Fruit fly (Drosophila melanogaster) whole organism, adult: ENCODE measurements around the gene Jwa.

ENCODE experiments used
- CG11617 ChIP-seq: fragments of 200-800 bp; sonication (Bioruptor generic); optimal IDR thresholded peaks from 2 replicates; lab custom pipeline; 2017; ENCODE audit warnings: mild to moderate bottlenecking, missing biosample characterization, missing genetic modification reagents, missing genetic modification characterization
- CG12768 ChIP-seq: fragments of 200-800 bp; sonication (Bioruptor generic); optimal IDR thresholded peaks from 2 replicates; lab custom pipeline; 2017; ENCODE audit warnings: missing biosample characterization, missing genetic modification characterization, mild to moderate bottlenecking, moderate library complexity, missing genetic modification reagents
- CG14711 ChIP-seq: fragments of 200-800 bp; sonication (Bioruptor generic); optimal IDR thresholded peaks from 2 replicates; lab custom pipeline; 2018; ENCODE audit warnings: missing biosample characterization, mild to moderate bottlenecking, missing genetic modification characterization, moderate library complexity
- CG1620 ChIP-seq: fragments of 200-800 bp; sonication (Bioruptor generic); optimal IDR thresholded peaks from 2 replicates; lab custom pipeline; 2016; ENCODE audit warnings: missing biosample characterization, missing genetic modification characterization
- CG33017 ChIP-seq: fragments of 200-800 bp; sonication (Bioruptor generic); optimal IDR thresholded peaks from 2 replicates; lab custom pipeline; 2018; ENCODE audit warnings: missing biosample characterization, mild to moderate bottlenecking, missing genetic modification characterization, moderate library complexity
- CG5204 ChIP-seq: fragments of 200-800 bp; sonication (Bioruptor generic); optimal IDR thresholded peaks from 2 replicates; lab custom pipeline; 2016; ENCODE audit warnings: missing biosample characterization, missing genetic modification characterization
- CG7045 ChIP-seq: fragments of 200-800 bp; sonication (Bioruptor generic); optimal IDR thresholded peaks from 2 replicates; lab custom pipeline; 2017; ENCODE audit warnings: missing biosample characterization, mild to moderate bottlenecking, missing genetic modification characterization
- CG7101 ChIP-seq: fragments of 200-800 bp; sonication (Bioruptor generic); optimal IDR thresholded peaks from 2 replicates; lab custom pipeline; 2018; ENCODE audit warnings: missing biosample characterization, mild to moderate bottlenecking, missing genetic modification characterization, moderate library complexity
- Clk ChIP-seq: fragments of 200-800 bp; sonication (Bioruptor generic); optimal IDR thresholded peaks from 2 replicates; lab custom pipeline; 2017; ENCODE audit warnings: missing biosample characterization, missing genetic modification characterization
- Crg-1 ChIP-seq: fragments of 200-800 bp; sonication (Bioruptor generic); optimal IDR thresholded peaks from 2 replicates; lab custom pipeline; 2016; ENCODE audit warnings: missing biosample characterization, missing genetic modification characterization
- Hr96 ChIP-seq: fragments of 200-800 bp; sonication (Bioruptor generic); optimal IDR thresholded peaks from 2 replicates; lab custom pipeline; 2016; ENCODE audit warnings: missing biosample characterization, missing genetic modification characterization
- Mnt ChIP-seq: fragments of 200-800 bp; sonication (Bioruptor generic); optimal IDR thresholded peaks from 2 replicates; lab custom pipeline; 2016; ENCODE audit warnings: missing biosample characterization, mild to moderate bottlenecking, missing genetic modification characterization
- bab1 ChIP-seq: fragments of 200-800 bp; sonication (Bioruptor generic); optimal IDR thresholded peaks from 3 replicates; lab custom pipeline; 2019; ENCODE audit warnings: missing biosample characterization, mild to moderate bottlenecking, missing genetic modification characterization, moderate library complexity
- cic ChIP-seq: fragments of 200-800 bp; sonication (Bioruptor generic); optimal IDR thresholded peaks from 2 replicates; lab custom pipeline; 2017; ENCODE audit warnings: missing biosample characterization, mild to moderate bottlenecking, missing genetic modification characterization, moderate library complexity
- cnc ChIP-seq, 2 experiments: fragments of >200 bp; optimal IDR thresholded peaks; 2 replicates each; lab custom pipeline; 2017
- kay ChIP-seq: fragments of 200-800 bp; sonication (Bioruptor generic); peaks from one replicate; lab custom pipeline; 2016; ENCODE audit warnings: missing biosample characterization, missing genetic modification characterization, borderline replicate concordance
- ovo ChIP-seq: fragments of 200-800 bp; sonication (Bioruptor generic); optimal IDR thresholded peaks from 2 replicates; lab custom pipeline; 2016; ENCODE audit warnings: missing biosample characterization, missing genetic modification characterization
- pad ChIP-seq: fragments of 200-800 bp; sonication (Bioruptor generic); optimal IDR thresholded peaks from 3 replicates; lab custom pipeline; 2017; ENCODE audit warnings: missing biosample characterization, missing genetic modification characterization, mild to moderate bottlenecking, moderate library complexity, missing genetic modification reagents
- tj ChIP-seq: fragments of 200-800 bp; sonication (Bioruptor generic); optimal IDR thresholded peaks from 3 replicates; lab custom pipeline; 2017; ENCODE audit warnings: missing biosample characterization, mild to moderate bottlenecking, missing genetic modification characterization, moderate library complexity
- toe ChIP-seq: fragments of 200-800 bp; sonication (Bioruptor generic); optimal IDR thresholded peaks from 2 replicates; lab custom pipeline; 2016; ENCODE audit warnings: missing biosample characterization, missing genetic modification characterization

The Jwa gene

DNA sequence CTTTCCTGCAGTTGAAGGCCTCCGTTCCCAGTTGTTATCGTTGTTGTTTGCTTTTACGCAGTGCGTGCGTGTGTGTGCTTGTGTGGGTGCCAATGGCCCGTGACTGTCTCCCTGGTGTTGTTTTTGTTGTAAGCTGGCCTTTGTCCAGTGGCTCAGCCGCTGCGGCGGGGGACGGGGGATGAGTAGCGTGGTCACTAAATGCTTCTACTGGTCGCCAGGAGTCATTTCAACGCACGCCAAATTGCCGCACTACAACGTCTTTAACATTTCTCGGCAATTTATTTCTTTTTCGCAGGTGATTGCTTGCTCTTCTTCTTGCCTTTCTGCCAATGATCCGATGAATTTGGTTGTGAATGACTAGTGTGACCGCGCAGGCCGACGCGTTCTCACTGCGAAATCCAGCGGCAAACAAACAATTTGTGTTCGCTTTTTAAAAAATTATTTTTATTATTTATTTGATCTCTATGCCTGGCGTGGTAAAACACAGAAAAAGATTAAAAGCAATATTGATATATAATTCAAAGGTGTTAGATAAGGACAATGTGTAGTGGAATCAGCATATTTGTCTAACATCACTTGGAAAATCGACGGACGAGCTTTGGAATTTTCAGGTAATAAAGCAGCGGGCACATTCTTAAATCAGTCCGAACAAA is 2.9 kb upstream of the Jwa start, which contains the start of the genes Faf2 and Grip71:
Gene Faf2, minus strand, starts transcription at position 450 of the 653 bp plus-strand sequence.
Gene Grip71, plus strand, starts transcription at position 608 of the 653 bp plus-strand sequence.
- TF ChIP-seq kay = no peak
- peak; percentile 72 for TF ChIP-seq ovo (GFP tag; lab: Kevin White, UChicago)
- TF ChIP-seq Mnt (GFP tag; lab: Kevin White, UChicago) = peak; percentile 61
- peak; percentile 52 for TF ChIP-seq Clk (GFP tag; lab: Kevin White, UChicago)
- TF ChIP-seq tj = peak; percentile 47
- peak; percentile 71 for TF ChIP-seq CG11617
- peak; percentile 51 for TF ChIP-seq Crg-1
- TF ChIP-seq CG14711 (tag; lab: Kevin White, UChicago) = peak; percentile 75
- TF ChIP-seq CG12768 (GFP tag; lab: Kevin White, UChicago) = peak; percentile 68
- TF ChIP-seq pad (GFP tag; lab: Kevin White, UChicago) = peak; percentile 55
- TF ChIP-seq CG5204 = peak; percentile 83
- TF ChIP-seq CG1620 (GFP tag; lab: Kevin White, UChicago) = peak; percentile 86
- TF ChIP-seq CG7045 (GFP tag; lab: Kevin White, UChicago) = peak; percentile 79
- peak; percentile 82 for TF ChIP-seq bab1 (GFP tag; lab: Kevin White, UChicago)
- TF ChIP-seq cic = no peak
- TF ChIP-seq Hr96 (GFP tag; lab: Kevin White, UChicago) = peak; percentile 81
- TF ChIP-seq CG33017 = peak; percentile 76
- peak; percentile 91 for TF ChIP-seq toe (GFP tag; lab: Kevin White, UChicago)
- TF ChIP-seq cnc (optimal IDR thresholded peaks at IDR 0.05; lab: Kevin White, UChicago) = no peak
- peak; percentile 83 for TF ChIP-seq CG7101 (tag; lab: Kevin White, UChicago)

- TF ChIP-seq CG11617 (no peak), cic (peak; percentile 17)
Measured at dm6 chr2L:18707844-18708238, 2.3 kb upstream of the Jwa start.

DNA sequence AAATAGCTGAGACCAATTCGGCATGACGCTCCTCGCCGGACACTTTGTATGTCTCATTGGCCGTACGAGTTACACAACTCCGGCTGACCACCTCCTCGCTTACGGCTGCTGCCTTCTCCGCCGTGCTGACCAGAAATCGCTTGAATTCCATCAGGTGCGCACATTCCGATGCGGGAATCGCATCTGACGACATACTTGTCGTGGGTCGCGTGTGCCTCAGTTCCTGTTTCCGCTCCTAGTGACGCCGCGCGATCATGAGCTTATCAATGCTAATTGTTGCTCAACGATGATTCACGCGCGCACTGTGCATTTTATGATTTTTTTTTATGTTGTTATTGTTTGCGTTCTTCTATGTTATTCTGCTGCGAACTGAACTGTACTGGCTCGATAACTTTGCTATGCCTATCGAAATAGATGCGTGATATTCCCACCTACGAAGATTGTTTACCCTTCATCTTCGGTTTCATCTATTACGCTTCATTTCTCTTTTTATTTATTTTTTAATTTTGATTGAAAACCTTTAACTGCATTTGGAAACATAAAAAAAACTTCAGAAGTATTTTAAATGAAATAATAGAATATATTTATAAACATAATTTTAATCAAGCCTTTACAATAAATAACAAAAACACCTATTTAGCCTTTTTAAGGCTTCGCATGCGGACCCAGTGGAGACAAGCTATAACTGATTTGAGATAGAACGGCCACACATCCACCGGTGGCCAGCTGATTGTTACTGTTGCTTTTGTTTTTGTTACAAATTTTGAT is 2.6 kb downstream of the Jwa start, which contains the start of the genes CG10376 and CG10343:
Gene CG10376, minus strand, starts transcription at position 385 of the 768 bp plus-strand sequence.
Gene CG10343, plus strand, starts transcription at position 753 of the 768 bp plus-strand sequence.
- TF ChIP-seq Mnt (GFP tag; lab: Kevin White, UChicago) = peak; percentile 52
- TF ChIP-seq CG7045 (GFP tag; lab: Kevin White, UChicago) = peak; percentile 89
- no peak for TF ChIP-seq Hr96 (GFP tag; lab: Kevin White, UChicago)
- TF ChIP-seq CG11617 = peak; percentile 89
- peak; percentile 83 for TF ChIP-seq bab1 (GFP tag; lab: Kevin White, UChicago)
- TF ChIP-seq Clk (GFP tag; lab: Kevin White, UChicago) = peak; percentile 61
- no peak for TF ChIP-seq toe (GFP tag; lab: Kevin White, UChicago)
- no peak for TF ChIP-seq cnc (optimal IDR thresholded peaks at IDR 0.05; lab: Kevin White, UChicago)
- peak; percentile 48 for TF ChIP-seq cic
- peak; percentile 85 for TF ChIP-seq CG33017
- TF ChIP-seq CG5204 = no peak
- TF ChIP-seq Crg-1 = peak; percentile 70
- TF ChIP-seq ovo (GFP tag; lab: Kevin White, UChicago) = peak; percentile 69
- peak; percentile 91 for TF ChIP-seq CG7101 (tag; lab: Kevin White, UChicago)
- peak; percentile 84 for TF ChIP-seq CG12768 (GFP tag; lab: Kevin White, UChicago)
- TF ChIP-seq tj = peak; percentile 70
- peak; percentile 64 for TF ChIP-seq CG1620 (GFP tag; lab: Kevin White, UChicago)
- TF ChIP-seq pad (GFP tag; lab: Kevin White, UChicago) = peak; percentile 74
- no peak for TF ChIP-seq kay
- peak; percentile 76 for TF ChIP-seq CG14711 (tag; lab: Kevin White, UChicago)

DNA sequence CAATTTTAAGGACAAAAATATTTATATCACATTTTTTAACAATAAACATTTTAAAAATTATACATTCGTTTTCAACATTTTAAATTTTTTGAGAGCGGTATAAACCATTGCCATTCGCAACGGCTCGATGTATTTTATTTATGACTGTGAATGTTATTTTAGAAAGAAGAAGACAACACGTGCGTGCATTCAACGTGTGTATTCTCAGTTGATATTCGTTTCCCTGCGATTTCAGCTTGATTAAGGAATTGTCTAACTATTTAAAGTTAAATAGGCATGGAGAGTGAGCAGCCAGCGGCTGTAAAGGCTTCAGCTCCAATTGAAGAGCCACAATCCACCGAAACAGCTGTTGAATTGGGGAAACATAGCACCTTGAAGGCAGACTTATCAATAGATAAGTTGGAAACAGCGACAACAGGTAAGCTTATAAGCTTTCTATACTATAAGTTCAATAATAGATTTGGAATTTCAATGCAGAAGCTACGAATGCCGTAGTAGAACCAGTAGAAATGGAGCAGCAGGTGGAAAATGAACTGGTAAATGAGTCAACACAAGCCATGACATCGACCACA is 6.9 kb downstream of the Jwa start, which contains the start of gene CG10341:
Gene CG10341, plus strand, starts transcription at position 156 of the 572 bp plus-strand sequence.
- no peak for TF ChIP-seq pad (GFP tag; lab: Kevin White, UChicago)
- no peak for TF ChIP-seq CG1620 (GFP tag; lab: Kevin White, UChicago)
- TF ChIP-seq CG5204 = no peak
- no peak for TF ChIP-seq Crg-1
- TF ChIP-seq tj = no peak
- TF ChIP-seq CG7045 (GFP tag; lab: Kevin White, UChicago) = no peak
- no peak for TF ChIP-seq cnc (optimal IDR thresholded peaks at IDR 0.05; lab: Kevin White, UChicago)
- peak; percentile 38 for TF ChIP-seq bab1 (GFP tag; lab: Kevin White, UChicago)
- TF ChIP-seq cic = no peak
- peak; percentile 99 for TF ChIP-seq Mnt (GFP tag; lab: Kevin White, UChicago)
- TF ChIP-seq CG11617 = peak; percentile 39

- TF ChIP-seq CG7045 (GFP tag; lab: Kevin White, UChicago) (peak; percentile 69), cnc (optimal IDR thresholded peaks at IDR 0.05; lab: Kevin White, UChicago) (no peak), pad (GFP tag; lab: Kevin White, UChicago) (peak; percentile 69), kay (no peak), Mnt (GFP tag; lab: Kevin White, UChicago) (peak; percentile 85), CG1620 (GFP tag; lab: Kevin White, UChicago) (peak; percentile 87), ovo (GFP tag; lab: Kevin White, UChicago) (peak; percentile 54), CG7101 (tag; lab: Kevin White, UChicago) (peak; percentile 89), CG33017 (peak; percentile 79), toe (GFP tag; lab: Kevin White, UChicago) (no peak), CG5204 (no peak), Clk (GFP tag; lab: Kevin White, UChicago) (peak; percentile 65), CG12768 (GFP tag; lab: Kevin White, UChicago) (peak; percentile 87), Crg-1 (peak; percentile 88), Hr96 (GFP tag; lab: Kevin White, UChicago) (peak; percentile 84), CG14711 (tag; lab: Kevin White, UChicago) (peak; percentile 83), tj (peak; percentile 55), cic (peak; percentile 64), bab1 (GFP tag; lab: Kevin White, UChicago) (peak; percentile 87), CG11617 (peak; percentile 87)
Measured at dm6 chr2L:18695404-18695804, 10.1 kb downstream of the Jwa start, which contains the start of the genes CG10383 and CG10338. Gene CG10383, minus strand, starts transcription at chr2L:18695602. Gene CG10338, plus strand, starts transcription at chr2L:18695664.
